Worm (Caenorhabditis elegans): Measurements from ENCODE around the gene inx-10.

Gene inx-10

DNA sequence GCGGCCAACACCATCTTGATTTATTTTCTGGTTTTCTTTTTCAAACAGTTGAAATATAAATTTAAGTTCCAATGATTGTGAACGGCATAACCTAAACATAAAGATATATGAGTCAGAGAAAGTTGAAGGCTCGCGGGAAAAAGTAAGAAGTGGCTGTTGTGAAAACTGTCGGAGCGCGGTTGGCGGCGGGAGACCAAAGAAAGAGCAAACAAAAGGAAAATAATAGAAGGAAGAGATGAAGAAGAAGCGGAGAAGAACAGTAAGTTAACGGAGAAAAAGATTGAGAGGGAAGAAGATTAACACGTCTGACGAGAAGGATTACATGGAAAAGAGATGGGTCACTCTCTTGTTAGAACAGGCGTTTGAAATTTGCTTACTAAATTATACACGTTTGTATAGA, at the start of gene inx-10:
Gene inx-10 (minus strand): TSS at position 101 of the 400 bp plus-strand sequence.
- TF ChIP-seq ref-1 (GFP tag; conservative IDR thresholded peaks at IDR 0.05), result no peak
- no peak for TF ChIP-seq ztf-29 (GFP tag; IDR thresholded peaks at IDR 0.05)
- no peak for TF ChIP-seq T22C8.4 (GFP tag; IDR thresholded peaks at IDR 0.05)
- TF ChIP-seq klf-2 (GFP tag; conservative IDR thresholded peaks at IDR 0.05), result no peak
- no peak for TF ChIP-seq tab-1 (GFP tag; IDR thresholded peaks at IDR 0.05)
- TF ChIP-seq cog-1 (tag; optimal IDR thresholded peaks at IDR 0.05), result no peak
- TF ChIP-seq ztf-23 (GFP tag; IDR thresholded peaks at IDR 0.05), result no peak
- TF ChIP-seq flt-1 (GFP tag; IDR thresholded peaks at IDR 0.05), result no peak
- TF ChIP-seq med-1 (GFP tag; optimal IDR thresholded peaks at IDR 0.05; ENCODE audit: insufficient read depth), result no peak

ce11 chrV:9255480-9255879, 48.2 kb upstream of the inx-10 start:
- no peak for TF ChIP-seq ztf-23 (GFP tag; IDR thresholded peaks at IDR 0.05)

ce11 chrV:9254012-9254696, 46.9 kb upstream of the inx-10 start, which contains the start of gene F07C3.9:
TSS of gene F07C3.9 (minus strand) at chrV:9254646.
- no peak for TF ChIP-seq ztf-29 (GFP tag; IDR thresholded peaks at IDR 0.05)
- TF ChIP-seq T22C8.4 (GFP tag; IDR thresholded peaks at IDR 0.05), result no peak
- TF ChIP-seq med-1 (GFP tag; optimal IDR thresholded peaks at IDR 0.05; ENCODE audit: insufficient read depth), result no peak
- no peak for TF ChIP-seq flt-1 (GFP tag; IDR thresholded peaks at IDR 0.05)
- no peak for TF ChIP-seq cog-1 (tag; optimal IDR thresholded peaks at IDR 0.05)
- TF ChIP-seq ref-1 (GFP tag; conservative IDR thresholded peaks at IDR 0.05), result no peak
- no peak for TF ChIP-seq ztf-23 (GFP tag; IDR thresholded peaks at IDR 0.05)
- TF ChIP-seq tab-1 (GFP tag; IDR thresholded peaks at IDR 0.05), result no peak
- TF ChIP-seq klf-2 (GFP tag; conservative IDR thresholded peaks at IDR 0.05), result no peak

DNA sequence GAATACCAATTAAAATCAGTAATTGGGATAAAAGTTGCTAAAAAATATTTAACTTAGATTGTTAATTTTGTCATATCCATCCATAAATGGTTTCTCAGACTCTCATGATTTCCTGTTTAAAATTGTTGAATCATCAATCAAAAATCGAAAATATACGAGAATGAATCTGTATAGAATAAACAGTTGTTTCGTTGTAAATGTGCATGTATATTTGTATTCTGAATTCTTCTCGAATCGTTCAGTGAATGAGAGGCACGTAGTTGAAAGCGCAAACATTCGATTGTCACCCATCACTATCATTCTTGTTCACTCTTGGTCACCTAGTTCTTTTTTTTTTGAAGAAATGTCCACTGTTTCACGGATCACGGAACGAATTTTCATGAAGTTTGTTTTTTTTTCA, 42.7 kb upstream of the inx-10 start, which contains the start of gene ptd-2:
Gene ptd-2 (plus strand): TSS at position 301 of the 400 bp plus-strand sequence.
- TF ChIP-seq klf-2 (GFP tag; conservative IDR thresholded peaks at IDR 0.05), result no peak
- TF ChIP-seq ref-1 (GFP tag; conservative IDR thresholded peaks at IDR 0.05), result no peak
- no peak for TF ChIP-seq flt-1 (GFP tag; IDR thresholded peaks at IDR 0.05)
- no peak for TF ChIP-seq ztf-29 (GFP tag; IDR thresholded peaks at IDR 0.05)
- no peak for TF ChIP-seq tab-1 (GFP tag; IDR thresholded peaks at IDR 0.05)
- TF ChIP-seq med-1 (GFP tag; optimal IDR thresholded peaks at IDR 0.05; ENCODE audit: insufficient read depth), result no peak
- TF ChIP-seq T22C8.4 (GFP tag; IDR thresholded peaks at IDR 0.05), result no peak
- no peak for TF ChIP-seq ztf-23 (GFP tag; IDR thresholded peaks at IDR 0.05)
- TF ChIP-seq cog-1 (tag; optimal IDR thresholded peaks at IDR 0.05), result no peak

- no peak for TF ChIP-seq flt-1 (GFP tag; IDR thresholded peaks at IDR 0.05)
- no peak for TF ChIP-seq ztf-29 (GFP tag; IDR thresholded peaks at IDR 0.05)
- no peak for TF ChIP-seq med-1 (GFP tag; optimal IDR thresholded peaks at IDR 0.05; ENCODE audit: insufficient read depth)
- no peak for TF ChIP-seq ref-1 (GFP tag; conservative IDR thresholded peaks at IDR 0.05)
- TF ChIP-seq klf-2 (GFP tag; conservative IDR thresholded peaks at IDR 0.05), result no peak
These were observed 41.9 kb upstream of the inx-10 start, which contains the start of gene str-94 for ce11 chrV:9249206-9249605. TSS of gene str-94 (minus strand) at chrV:9249306.

ce11 chrV:9247416-9247815, 40.1 kb upstream of the inx-10 start:
- no peak for TF ChIP-seq ref-1 (GFP tag; conservative IDR thresholded peaks at IDR 0.05)
- no peak for TF ChIP-seq med-1 (GFP tag; optimal IDR thresholded peaks at IDR 0.05; ENCODE audit: insufficient read depth)
- no peak for TF ChIP-seq flt-1 (GFP tag; IDR thresholded peaks at IDR 0.05)
- TF ChIP-seq ztf-29 (GFP tag; IDR thresholded peaks at IDR 0.05), result no peak
- TF ChIP-seq tab-1 (GFP tag; IDR thresholded peaks at IDR 0.05), result no peak
- no peak for TF ChIP-seq T22C8.4 (GFP tag; IDR thresholded peaks at IDR 0.05)
- TF ChIP-seq cog-1 (tag; optimal IDR thresholded peaks at IDR 0.05), result no peak
- no peak for TF ChIP-seq klf-2 (GFP tag; conservative IDR thresholded peaks at IDR 0.05)
- TF ChIP-seq ztf-23 (GFP tag; IDR thresholded peaks at IDR 0.05), result no peak

- TF ChIP-seq ztf-29 (GFP tag; IDR thresholded peaks at IDR 0.05), result no peak
- TF ChIP-seq cog-1 (tag; optimal IDR thresholded peaks at IDR 0.05), result no peak
- no peak for TF ChIP-seq tab-1 (GFP tag; IDR thresholded peaks at IDR 0.05)
- TF ChIP-seq klf-2 (GFP tag; conservative IDR thresholded peaks at IDR 0.05), result no peak
- TF ChIP-seq T22C8.4 (GFP tag; IDR thresholded peaks at IDR 0.05), result no peak
- no peak for TF ChIP-seq ztf-23 (GFP tag; IDR thresholded peaks at IDR 0.05)
- TF ChIP-seq med-1 (GFP tag; optimal IDR thresholded peaks at IDR 0.05; ENCODE audit: insufficient read depth), result no peak
- no peak for TF ChIP-seq ref-1 (GFP tag; conservative IDR thresholded peaks at IDR 0.05)
- no peak for TF ChIP-seq flt-1 (GFP tag; IDR thresholded peaks at IDR 0.05)
These were observed 39.0 kb upstream of the inx-10 start, which contains the start of gene aat-2 for ce11 chrV:9246260-9246659. TSS of gene aat-2 (minus strand) at chrV:9246360.

DNA sequence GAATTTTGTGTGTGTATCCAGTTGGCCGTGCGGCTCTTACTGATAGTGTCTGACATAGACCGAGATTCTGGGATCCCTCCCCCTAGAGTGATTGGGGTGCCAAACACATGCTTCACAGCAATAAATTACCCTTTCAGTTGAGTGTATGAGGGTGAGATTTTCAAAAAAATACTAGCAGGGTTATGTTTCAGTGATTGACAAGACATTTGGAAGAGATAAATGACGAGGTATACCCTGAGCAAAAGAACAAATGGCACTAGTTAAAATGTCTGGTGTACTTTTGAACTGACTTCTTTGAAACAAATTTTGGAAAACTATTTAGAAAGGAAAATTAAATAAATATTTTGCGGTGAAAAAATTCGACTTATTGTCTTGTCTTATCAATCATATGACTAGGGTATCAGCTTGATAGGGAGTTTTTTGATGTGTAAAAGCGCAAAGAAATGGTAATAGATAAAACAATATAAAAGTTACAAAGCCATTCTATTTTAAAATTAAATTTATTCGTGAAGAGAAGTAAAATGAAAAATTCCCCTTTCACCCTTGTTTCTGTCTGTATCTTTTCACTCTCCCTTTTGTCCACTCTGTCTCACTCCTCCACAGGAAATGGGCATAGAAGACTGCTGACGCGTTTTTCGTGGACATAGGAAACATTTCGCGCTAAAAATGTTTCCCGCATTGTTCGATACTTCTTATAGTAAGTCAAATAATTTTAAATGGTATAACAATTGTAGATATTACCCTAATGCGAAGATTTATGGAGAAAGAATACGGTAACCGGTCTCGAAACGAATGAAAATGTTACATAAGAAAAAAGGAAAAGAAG, 36.1 kb upstream of the inx-10 start, which contains the start of gene glo-4:
Gene glo-4 (minus strand): TSS at position 51 of the 826 bp plus-strand sequence.
- TF ChIP-seq T22C8.4 (GFP tag; IDR thresholded peaks at IDR 0.05) (no peak), klf-2 (GFP tag; conservative IDR thresholded peaks at IDR 0.05) (no peak), ref-1 (GFP tag; conservative IDR thresholded peaks at IDR 0.05) (no peak)

ce11 chrV:9232296-9232695, 25.0 kb upstream of the inx-10 start, which contains the start of gene F07C3.3:
TSS of gene F07C3.3 (minus strand) at chrV:9232396.
- no peak for TF ChIP-seq T22C8.4 (GFP tag; IDR thresholded peaks at IDR 0.05)

DNA sequence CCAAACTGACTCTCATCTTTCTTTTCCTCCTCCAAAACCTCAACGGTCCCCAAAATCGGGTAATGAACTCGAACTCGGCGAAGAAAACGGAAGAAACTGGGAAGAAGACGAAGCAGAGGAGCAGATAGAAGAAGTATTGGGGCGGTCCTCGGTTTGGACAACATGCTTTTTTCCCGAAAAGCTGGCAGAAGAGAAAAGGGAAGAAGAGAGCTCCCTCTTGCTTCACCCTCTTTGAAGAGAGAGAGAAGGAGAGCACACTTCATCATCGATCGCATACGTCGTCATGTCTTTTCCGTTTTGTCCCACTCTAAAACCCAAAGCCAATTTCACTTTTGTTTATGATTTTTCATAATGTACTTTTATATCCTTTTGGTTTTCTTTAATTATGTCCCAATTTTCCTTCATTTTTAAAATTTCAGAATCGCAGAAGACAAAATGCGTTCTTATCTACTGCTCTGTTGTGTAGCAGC, 18.4 kb upstream of the inx-10 start, which contains the start of gene F07C3.2:
Gene F07C3.2 (plus strand): TSS at position 420 of the 470 bp plus-strand sequence.
- no peak for TF ChIP-seq ztf-29 (GFP tag; IDR thresholded peaks at IDR 0.05)
- TF ChIP-seq T22C8.4 (GFP tag; IDR thresholded peaks at IDR 0.05), result no peak
- no peak for TF ChIP-seq tab-1 (GFP tag; IDR thresholded peaks at IDR 0.05)
- no peak for TF ChIP-seq cog-1 (tag; optimal IDR thresholded peaks at IDR 0.05)
- no peak for TF ChIP-seq med-1 (GFP tag; optimal IDR thresholded peaks at IDR 0.05; ENCODE audit: insufficient read depth)
- TF ChIP-seq klf-2 (GFP tag; conservative IDR thresholded peaks at IDR 0.05), result no peak
- no peak for TF ChIP-seq ref-1 (GFP tag; conservative IDR thresholded peaks at IDR 0.05)
- no peak for TF ChIP-seq ztf-23 (GFP tag; IDR thresholded peaks at IDR 0.05)
- no peak for TF ChIP-seq flt-1 (GFP tag; IDR thresholded peaks at IDR 0.05)
